Fruit fly (Drosophila melanogaster) whole organism, embryonic: ENCODE measurements around the gene Pss.
A peak's percentile ranks its signal among the peaks of the same experiment; 100 is the strongest.

ENCODE experiments used
- Awh ChIP-seq: fragments of 200-800 bp; sonication (Bioruptor generic); IDR thresholded peaks from 2 replicates; pipeline ENCODE4, ENCODE4 v1.3.6; 2022; ENCODE audit warnings: missing biosample characterization, missing genetic modification characterization
- CG10321 ChIP-seq: fragments of 200-800 bp; sonication (Bioruptor generic); IDR thresholded peaks from 2 replicates; pipeline ENCODE4 v1.3.6; 2022; ENCODE audit warnings: missing biosample characterization, missing genetic modification characterization
- CG11085 ChIP-seq: fragments of 200-800 bp; sonication (Bioruptor generic); IDR thresholded peaks from 2 replicates; pipeline ENCODE4 v1.3.6; 2022; ENCODE audit warnings: missing biosample characterization, missing genetic modification characterization
- CG11560 ChIP-seq: fragments of 200-800 bp; sonication (Bioruptor generic); IDR thresholded peaks from 3 replicates; pipeline ENCODE4 v1.3.6; 2022; ENCODE audit warnings: missing biosample characterization, missing genetic modification characterization
- CG12219 ChIP-seq: fragments of 200-800 bp; sonication (Bioruptor generic); optimal IDR thresholded peaks from 3 replicates; lab custom pipeline; 2018; ENCODE audit warnings: missing biosample characterization, mild to moderate bottlenecking, missing genetic modification characterization
- CG12236 ChIP-seq: fragments of 200-800 bp; sonication (Bioruptor generic); optimal IDR thresholded peaks from 2 replicates; lab custom pipeline; 2016; ENCODE audit warnings: missing biosample characterization, missing genetic modification characterization
- CG12299 ChIP-seq: fragments of 200-800 bp; sonication (Bioruptor generic); optimal IDR thresholded peaks from 2 replicates; lab custom pipeline; 2018; ENCODE audit warnings: missing biosample characterization, mild to moderate bottlenecking, missing genetic modification characterization
- CG15514 ChIP-seq: fragments of 200-800 bp; sonication (Bioruptor generic); optimal IDR thresholded peaks from 3 replicates; lab custom pipeline; 2017; ENCODE audit warnings: missing biosample characterization, missing genetic modification characterization, mild to moderate bottlenecking, moderate library complexity, missing genetic modification reagents
- CG16815 ChIP-seq: fragments of 200-800 bp; sonication (Bioruptor generic); optimal IDR thresholded peaks from 3 replicates; lab custom pipeline; 2017; ENCODE audit warnings: missing biosample characterization, mild to moderate bottlenecking, missing genetic modification characterization
- CG18619 ChIP-seq: fragments of 200-800 bp; sonication (Bioruptor generic); optimal IDR thresholded peaks from 3 replicates; lab custom pipeline; 2017; ENCODE audit warnings: missing biosample characterization, mild to moderate bottlenecking, missing genetic modification characterization
- CG2120 ChIP-seq: fragments of 200-800 bp; sonication (Bioruptor generic); optimal IDR thresholded peaks from 3 replicates; lab custom pipeline; 2016; ENCODE audit warnings: missing biosample characterization, missing genetic modification characterization
- CG33557 ChIP-seq: fragments of 200-800 bp; sonication (Bioruptor generic); optimal IDR thresholded peaks from 2 replicates; lab custom pipeline; 2019; ENCODE audit warnings: missing biosample characterization, mild to moderate bottlenecking, missing genetic modification characterization, moderate library complexity
- CG3838 ChIP-seq: fragments of 200-800 bp; sonication (Bioruptor generic); optimal IDR thresholded peaks from 3 replicates; lab custom pipeline; 2016; ENCODE audit warnings: missing biosample characterization, missing genetic modification characterization
- CG4328 ChIP-seq: fragments of 200-800 bp; sonication (Bioruptor generic); optimal IDR thresholded peaks from 3 replicates; lab custom pipeline; 2017; ENCODE audit warnings: missing biosample characterization, missing genetic modification reagents, missing genetic modification characterization
- CG4854 ChIP-seq: fragments of 200-800 bp; sonication (Bioruptor generic); optimal IDR thresholded peaks from 2 replicates; lab custom pipeline; 2016; ENCODE audit warnings: missing biosample characterization, missing genetic modification characterization, inconsistent platforms
- CG6254 ChIP-seq: fragments of 200-800 bp; sonication (Bioruptor generic); optimal IDR thresholded peaks from 3 replicates; lab custom pipeline; 2017; ENCODE audit warnings: mild to moderate bottlenecking, missing biosample characterization, missing genetic modification reagents, missing genetic modification characterization
- CG7372 ChIP-seq: fragments of 200-800 bp; sonication (Bioruptor generic); IDR thresholded peaks from 2 replicates; pipeline ENCODE4 v1.3.6; 2022; ENCODE audit warnings: missing biosample characterization, missing genetic modification characterization
- CG8089 ChIP-seq: fragments of 200-800 bp; sonication (Bioruptor generic); optimal IDR thresholded peaks from 3 replicates; lab custom pipeline; 2016; ENCODE audit warnings: missing biosample characterization, missing genetic modification characterization
- CG8359 ChIP-seq: fragments of 200-800 bp; sonication (Bioruptor generic); optimal IDR thresholded peaks from 2 replicates; lab custom pipeline; 2017; ENCODE audit warnings: missing biosample characterization, mild to moderate bottlenecking, missing genetic modification characterization, borderline replicate concordance
- CG8388 ChIP-seq: fragments of 200-800 bp; sonication (Bioruptor generic); optimal IDR thresholded peaks from 2 replicates; lab custom pipeline; 2019; ENCODE audit warnings: missing biosample characterization, mild to moderate bottlenecking, missing genetic modification characterization, moderate library complexity
- HHEX ChIP-seq: fragments of 200-800 bp; sonication (Bioruptor generic); optimal IDR thresholded peaks from 3 replicates; lab custom pipeline; 2017; ENCODE audit warnings: missing biosample characterization, mild to moderate bottlenecking, missing genetic modification characterization, missing genetic modification reagents
- HLHmδ ChIP-seq: fragments of 200-800 bp; sonication (Bioruptor generic); optimal IDR thresholded peaks from 2 replicates; lab custom pipeline; 2018; ENCODE audit warnings: missing biosample characterization, mild to moderate bottlenecking, missing genetic modification characterization, moderate library complexity
- Hr39 ChIP-seq: fragments of >200 bp; optimal IDR thresholded peaks from 2 replicates; lab custom pipeline; 2017
- Hr78 ChIP-seq, 2 experiments: fragments of 200-800 bp in 1 of 2; fragments of >200 bp in 1 of 2; sonication (Bioruptor generic) in 1 of 2; optimal IDR thresholded peaks; 2 replicates each; lab custom pipeline; 2017 to 2019; ENCODE audit warnings: missing biosample characterization in 2 of 2, missing genetic modification characterization in 2 of 2, mild to moderate bottlenecking in 1 of 2, moderate library complexity in 1 of 2
- Jarid2 ChIP-seq: fragments of 200-800 bp; sonication (Bioruptor generic); optimal IDR thresholded peaks from 3 replicates; lab custom pipeline; 2017; ENCODE audit warnings: mild to moderate bottlenecking, missing biosample characterization, missing genetic modification reagents, missing genetic modification characterization
- Max ChIP-seq: fragments of 200-800 bp; sonication (Bioruptor generic); optimal IDR thresholded peaks from 2 replicates; lab custom pipeline; 2016; ENCODE audit warnings: missing biosample characterization, mild to moderate bottlenecking, missing genetic modification characterization
- Med ChIP-seq: fragments of 200-800 bp; sonication (Bioruptor generic); peaks from one replicate; lab custom pipeline; 2016; ENCODE audit warnings: missing biosample characterization, missing genetic modification characterization, mild to moderate bottlenecking, inconsistent platforms, moderate library complexity
- Optix ChIP-seq: fragments of 200-800 bp; sonication (Bioruptor generic); IDR thresholded peaks from 3 replicates; pipeline ENCODE4 v1.3.6; 2022; ENCODE audit warnings: missing biosample characterization, missing genetic modification characterization
- Side ChIP-seq: fragments of 200-800 bp; sonication (Bioruptor generic); optimal IDR thresholded peaks from 2 replicates; lab custom pipeline; 2016; ENCODE audit warnings: missing biosample characterization, missing genetic modification characterization
- Sry-β ChIP-seq: fragments of 200-800 bp; sonication (Bioruptor generic); optimal IDR thresholded peaks from 2 replicates; lab custom pipeline; 2018; ENCODE audit warnings: missing biosample characterization, mild to moderate bottlenecking, missing genetic modification characterization, moderate library complexity
- Ssrp ChIP-seq: fragments of 200-800 bp; sonication (Bioruptor generic); optimal IDR thresholded peaks from 2 replicates; lab custom pipeline; 2018; ENCODE audit warnings: missing biosample characterization, mild to moderate bottlenecking, missing genetic modification characterization, moderate library complexity
- Xrp1 ChIP-seq: fragments of 200-800 bp; sonication (Bioruptor generic); IDR thresholded peaks from 2 replicates; pipeline ENCODE4 v1.3.6; 2022; ENCODE audit warnings: missing biosample characterization, missing genetic modification characterization
- bcd ChIP-seq: fragments of 200-800 bp; sonication (Bioruptor generic); optimal IDR thresholded peaks from 2 replicates; lab custom pipeline; 2017; ENCODE audit warnings: missing biosample characterization, mild to moderate bottlenecking, missing genetic modification characterization
- cas ChIP-seq: fragments of 200-800 bp; sonication (Bioruptor generic); IDR thresholded peaks from 2 replicates; pipeline ENCODE4 v1.3.6; 2022; ENCODE audit warnings: missing biosample characterization, missing genetic modification characterization
- cg ChIP-seq: fragments of 200-800 bp; sonication (Bioruptor generic); optimal IDR thresholded peaks from 3 replicates; lab custom pipeline; 2019; ENCODE audit warnings: missing biosample characterization, mild to moderate bottlenecking, missing genetic modification characterization, moderate library complexity
- corto ChIP-seq: fragments of 200-800 bp; sonication (Bioruptor generic); optimal IDR thresholded peaks from 2 replicates; lab custom pipeline; 2016; ENCODE audit warnings: missing biosample characterization, mild to moderate bottlenecking, missing genetic modification characterization, moderate library complexity
- en ChIP-seq: fragments of 200-800 bp; sonication (Bioruptor generic); optimal IDR thresholded peaks from 2 replicates; lab custom pipeline; 2016; ENCODE audit warnings: missing biosample characterization, missing genetic modification characterization
- esg ChIP-seq: fragments of 200-800 bp; sonication (Bioruptor generic); conservative IDR thresholded peaks from 2 replicates; pipeline ENCODE4 v1.3.6; 2022; ENCODE audit warnings: missing biosample characterization, missing genetic modification characterization
- grn ChIP-seq: fragments of 200-800 bp; sonication (Bioruptor generic); optimal IDR thresholded peaks from 3 replicates; lab custom pipeline; 2017; ENCODE audit warnings: missing biosample characterization, missing genetic modification characterization
- gsb-n ChIP-seq: fragments of 200-800 bp; sonication (Bioruptor generic); optimal IDR thresholded peaks from 3 replicates; lab custom pipeline; 2018; ENCODE audit warnings: missing biosample characterization, mild to moderate bottlenecking, missing genetic modification characterization
- ham ChIP-seq: fragments of 200-800 bp; sonication (Bioruptor generic); IDR thresholded peaks from 2 replicates; pipeline ENCODE4 v1.3.6; 2022; ENCODE audit warnings: missing biosample characterization, missing genetic modification characterization
- jumu ChIP-seq: fragments of 200-800 bp; sonication (Bioruptor generic); optimal IDR thresholded peaks from 3 replicates; lab custom pipeline; 2016; ENCODE audit warnings: missing biosample characterization, missing genetic modification characterization
- nom ChIP-seq: fragments of 200-800 bp; sonication (Bioruptor generic); optimal IDR thresholded peaks from 2 replicates; lab custom pipeline; 2017; ENCODE audit warnings: missing biosample characterization, missing genetic modification characterization, mild to moderate bottlenecking, moderate library complexity, missing genetic modification reagents
- otp ChIP-seq: fragments of 200-800 bp; sonication (Bioruptor generic); IDR thresholded peaks from 3 replicates; pipeline ENCODE4, ENCODE4 v1.3.6; 2022; ENCODE audit warnings: missing biosample characterization, missing genetic modification characterization
- rib ChIP-seq: fragments of 200-800 bp; sonication (Bioruptor generic); IDR thresholded peaks from 2 replicates; pipeline ENCODE4 v1.3.6; 2022; ENCODE audit warnings: missing biosample characterization, missing genetic modification characterization
- sc ChIP-seq, 3 experiments: fragments of >200 bp in 2 of 3; fragments of 200-800 bp in 1 of 3; sonication (Bioruptor generic) in 1 of 3; optimal IDR thresholded peaks; 2 replicates in 2 of 3; 3 replicates in 1 of 3; lab custom pipeline; 2017; ENCODE audit warnings: mild to moderate bottlenecking in 1 of 3, missing biosample characterization in 1 of 3, missing genetic modification characterization in 1 of 3, missing genetic modification reagents in 1 of 3
- sima ChIP-seq: fragments of 200-800 bp; sonication (Bioruptor generic); optimal IDR thresholded peaks from 2 replicates; lab custom pipeline; 2016; ENCODE audit warnings: missing biosample characterization, missing genetic modification characterization
- sqz ChIP-seq: fragments of 200-800 bp; sonication (Bioruptor generic); optimal IDR thresholded peaks from 3 replicates; lab custom pipeline; 2018; ENCODE audit warnings: missing biosample characterization, mild to moderate bottlenecking, missing genetic modification characterization
- twi ChIP-seq: fragments of 200-800 bp; optimal IDR thresholded peaks from 2 replicates; lab custom pipeline; 2019; ENCODE audit warnings: missing biosample characterization, mild to moderate bottlenecking, missing genetic modification characterization, moderate library complexity

Gene Pss

dm6 chr3L:20526196-20526740 is 294 bp upstream of the Pss start, which contains the start of gene Nubp2 (continued):
- TF ChIP-seq bcd (GFP tag; lab: Kevin White, UChicago) = peak; percentile 96
- peak; percentile 95 for TF ChIP-seq Xrp1 (GFP tag; lab: Robert Waterston, UW)
- peak; percentile 55 for TF ChIP-seq CG10321
- peak; percentile 87 for TF ChIP-seq CG15514
- peak; percentile 77 for TF ChIP-seq nom (GFP tag; lab: Kevin White, UChicago)
- TF ChIP-seq Hr78 (GFP tag; optimal IDR thresholded peaks at IDR 0.05; lab: Kevin White, UChicago) = peak in 1 of 2 experiments; percentile 85
- TF ChIP-seq rib (GFP tag; lab: Robert Waterston, UW) = peak; percentile 89
- peak; percentile 93 for TF ChIP-seq esg (GFP tag; lab: Robert Waterston, UW)
- TF ChIP-seq corto (GFP tag; lab: Kevin White, UChicago) = peak; percentile 74
- TF ChIP-seq ham (GFP tag; lab: Robert Waterston, UW) = peak; percentile 73
- TF ChIP-seq sima = peak; percentile 70
- peak; percentile 98 for TF ChIP-seq CG2120 (GFP tag; lab: Kevin White, UChicago)
- TF ChIP-seq CG33557 (GFP tag; lab: Kevin White, UChicago) = peak; percentile 96
- TF ChIP-seq gsb-n (tag; lab: Kevin White, UChicago) = peak; percentile 92
- TF ChIP-seq Jarid2 (GFP tag; lab: Kevin White, UChicago) = peak; percentile 71
- no peak for TF ChIP-seq HLHmδ (GFP tag; lab: Kevin White, UChicago)
- TF ChIP-seq CG12236 (GFP tag; lab: Kevin White, UChicago) = peak; percentile 88
- peak; percentile 83 for TF ChIP-seq CG6254 (GFP tag; lab: Kevin White, UChicago)
- peak; percentile 81 for TF ChIP-seq cas
- peak; percentile 95 for TF ChIP-seq CG7372
- TF ChIP-seq CG11560 (tag; lab: Robert Waterston, UW) = peak; percentile 83
- TF ChIP-seq jumu (GFP tag; lab: Kevin White, UChicago) = peak; percentile 92
- peak; percentile 74; the same call in 2 of the 3 replicates for TF ChIP-seq Optix (GFP tag; lab: Robert Waterston, UW)
- no peak for TF ChIP-seq sc (optimal IDR thresholded peaks at IDR 0.05; lab: Kevin White, UChicago)
- peak; percentile 90 for TF ChIP-seq sc (GFP tag; optimal IDR thresholded peaks at IDR 0.05; lab: Kevin White, UChicago)
- TF ChIP-seq Ssrp (tag; lab: Kevin White, UChicago) = peak; percentile 97
- TF ChIP-seq Max (GFP tag; lab: Kevin White, UChicago) = peak; percentile 96
- peak; percentile 87 for TF ChIP-seq CG4854
- TF ChIP-seq CG16815 = peak; percentile 96
- peak; percentile 90 for TF ChIP-seq CG11085 (GFP tag; lab: Robert Waterston, UW)
- peak; percentile 80 for TF ChIP-seq CG8359 (GFP tag; lab: Kevin White, UChicago)
- peak; percentile 83 for TF ChIP-seq otp
- peak; percentile 90 for TF ChIP-seq sqz (GFP tag; lab: Kevin White, UChicago)
- no peak for TF ChIP-seq cg (GFP tag; lab: Kevin White, UChicago)
- peak; percentile 91 for TF ChIP-seq CG12219
- TF ChIP-seq CG4328 (GFP tag; lab: Kevin White, UChicago) = peak; percentile 94
- TF ChIP-seq grn (GFP tag; lab: Kevin White, UChicago) = peak; percentile 83
- peak; percentile 95 for TF ChIP-seq CG18619 (GFP tag; lab: Kevin White, UChicago)
- peak; percentile 93 for TF ChIP-seq CG3838
- peak; percentile 75 for TF ChIP-seq Awh (GFP tag; lab: Robert Waterston, UW)
- TF ChIP-seq CG8388 (GFP tag; lab: Kevin White, UChicago) = peak; percentile 93
- peak; percentile 62 for TF ChIP-seq Sry-β (GFP tag; lab: Kevin White, UChicago)
- TF ChIP-seq CG8089 (GFP tag; lab: Kevin White, UChicago) = peak; percentile 79
- peak; percentile 63 for TF ChIP-seq en
- peak; percentile 94 for TF ChIP-seq HHEX (GFP tag; lab: Kevin White, UChicago)
- TF ChIP-seq twi (tag; lab: Kevin White, UChicago) = peak; percentile 94
- peak; percentile 89 for TF ChIP-seq Side (GFP tag; lab: Kevin White, UChicago)
- no peak for TF ChIP-seq Hr39 (lab: Kevin White, UChicago)
- peak; percentile 98 for TF ChIP-seq Med (GFP tag; lab: Kevin White, UChicago)
- peak; percentile 91 for TF ChIP-seq CG12299
